Fruit fly (Drosophila melanogaster) whole organism, wandering third instar larva: Measurements from ENCODE around the gene CG46270.

Source experiments
- Abd-B ChIP-seq: fragments of >200 bp; optimal IDR thresholded peaks from 2 replicates; lab custom pipeline; 2017; ENCODE audit warnings: missing biosample characterization, missing genetic modification characterization
- CG32264 ChIP-seq: fragments of 200-800 bp; sonication (Bioruptor generic); optimal IDR thresholded peaks from 2 replicates; lab custom pipeline; 2016; ENCODE audit warnings: missing biosample characterization, missing genetic modification characterization
- CG9705 ChIP-seq: fragments of 200-800 bp; sonication (Bioruptor generic); optimal IDR thresholded peaks from 2 replicates; lab custom pipeline; 2018; ENCODE audit warnings: missing biosample characterization, mild to moderate bottlenecking, missing genetic modification characterization
- CrebA ChIP-seq: fragments of 200-800 bp; sonication (Bioruptor generic); optimal IDR thresholded peaks from 2 replicates; lab custom pipeline; 2016; ENCODE audit warnings: missing biosample characterization, mild to moderate bottlenecking, missing genetic modification characterization, borderline replicate concordance
- Dfd ChIP-seq: fragments of >200 bp; optimal IDR thresholded peaks from 2 replicates; lab custom pipeline; 2017; ENCODE audit warnings: missing biosample characterization, missing genetic modification characterization
- Dif ChIP-seq: fragments of 200-275, 200-300 bp; sonication (Bioruptor generic); optimal IDR thresholded peaks from 2 replicates; lab custom pipeline; 2018; ENCODE audit warnings: missing biosample characterization, missing genetic modification characterization; ENCODE audit not compliant: partially characterized antibody
- GATAd ChIP-seq: sonication (Bioruptor generic); optimal IDR thresholded peaks from 2 replicates; lab custom pipeline; 2016; ENCODE audit warnings: missing biosample characterization, missing genetic modification characterization
- HLH106 ChIP-seq: fragments of 200-800 bp; optimal IDR thresholded peaks from 3 replicates; lab custom pipeline; 2019; ENCODE audit warnings: missing biosample characterization, mild to moderate bottlenecking, missing genetic modification characterization, moderate library complexity
- Hnf4 ChIP-seq: fragments of 200-800 bp; sonication (Bioruptor generic); optimal IDR thresholded peaks from 2 replicates; lab custom pipeline; 2016; ENCODE audit warnings: missing biosample characterization, mild to moderate bottlenecking, missing genetic modification characterization
- Hr83 ChIP-seq: fragments of 200-300 bp; sonication (Bioruptor generic); optimal IDR thresholded peaks from 2 replicates; lab custom pipeline; 2016; ENCODE audit warnings: missing biosample characterization, mild to moderate bottlenecking, missing genetic modification characterization, moderate library complexity; ENCODE audit not compliant: poor library complexity, severe bottlenecking
- Jra ChIP-seq: sonication (Bioruptor generic); optimal IDR thresholded peaks from 2 replicates; lab custom pipeline; 2016; ENCODE audit warnings: missing biosample characterization, missing genetic modification characterization
- Mio ChIP-seq: sonication (Bioruptor generic); optimal IDR thresholded peaks from 2 replicates; lab custom pipeline; 2016; ENCODE audit warnings: missing biosample characterization, missing genetic modification characterization
- Myc ChIP-seq: fragments of >200 bp; optimal IDR thresholded peaks from 2 replicates; lab custom pipeline; 2017
- N ChIP-seq: fragments of >200 bp; optimal IDR thresholded peaks from 2 replicates; lab custom pipeline; 2018; ENCODE audit warnings: missing biosample characterization, missing external identifiers, missing genetic modification characterization
- OdsH ChIP-seq: fragments of 200-800 bp; sonication (Bioruptor generic); optimal IDR thresholded peaks from 2 replicates; lab custom pipeline; 2016; ENCODE audit warnings: missing biosample characterization, mild to moderate bottlenecking, missing genetic modification characterization
- Sp1 ChIP-seq: fragments of 200-800 bp; sonication (Bioruptor generic); optimal IDR thresholded peaks from 3 replicates; lab custom pipeline; 2019; ENCODE audit warnings: missing biosample characterization, mild to moderate bottlenecking, missing genetic modification characterization, moderate library complexity
- Vsx2 ChIP-seq: fragments of 200-300, 225-300 bp; sonication (Bioruptor generic); optimal IDR thresholded peaks from 2 replicates; lab custom pipeline; 2018; ENCODE audit warnings: missing biosample characterization, missing genetic modification characterization; ENCODE audit not compliant: partially characterized antibody
- br ChIP-seq: fragments of 200-800 bp; sonication (Bioruptor generic); optimal IDR thresholded peaks from 2 replicates; lab custom pipeline; 2016; ENCODE audit warnings: missing biosample characterization, missing genetic modification characterization
- brk ChIP-seq: fragments of 200-800 bp; sonication (Bioruptor generic); optimal IDR thresholded peaks from 2 replicates; lab custom pipeline; 2016; ENCODE audit warnings: missing biosample characterization, mild to moderate bottlenecking, missing genetic modification characterization
- dl ChIP-seq, 2 experiments: fragments of 175-275, 200-275 bp in 1 of 2; fragments of 200-275 bp in 1 of 2; sonication (Bioruptor generic); optimal IDR thresholded peaks; lab custom pipeline; 2018; ENCODE audit warnings: mild to moderate bottlenecking in 2 of 2, missing biosample characterization in 2 of 2, missing genetic modification characterization in 2 of 2, moderate library complexity in 2 of 2; ENCODE audit not compliant: partially characterized antibody in 2 of 2, insufficient read depth in 1 of 2
- dmrt93B ChIP-seq: fragments of 200-800 bp; sonication (Bioruptor generic); optimal IDR thresholded peaks from 2 replicates; lab custom pipeline; 2018; ENCODE audit warnings: missing biosample characterization, mild to moderate bottlenecking, missing genetic modification characterization
- dsf ChIP-seq: sonication (Bioruptor generic); optimal IDR thresholded peaks from 2 replicates; lab custom pipeline; 2016; ENCODE audit warnings: missing biosample characterization, missing genetic modification characterization, borderline replicate concordance
- ey ChIP-seq: fragments of 200-800 bp; sonication (Bioruptor generic); optimal IDR thresholded peaks from 2 replicates; lab custom pipeline; 2016; ENCODE audit warnings: missing biosample characterization, missing genetic modification characterization
- foxo ChIP-seq, 2 experiments: fragments of 200-800 bp; sonication (Bioruptor generic); optimal IDR thresholded peaks; 2 replicates in 1 of 2; 3 replicates in 1 of 2; lab custom pipeline; 2016 to 2017; ENCODE audit warnings: missing biosample characterization in 2 of 2, missing genetic modification characterization in 2 of 2
- fru ChIP-seq: fragments of 200-800 bp; sonication (Bioruptor generic); optimal IDR thresholded peaks from 3 replicates; lab custom pipeline; 2016; ENCODE audit warnings: missing biosample characterization, mild to moderate bottlenecking, missing genetic modification characterization
- h ChIP-seq: fragments of 200-800 bp; sonication (Bioruptor generic); optimal IDR thresholded peaks from 3 replicates; lab custom pipeline; 2016; ENCODE audit warnings: missing biosample characterization, mild to moderate bottlenecking, missing genetic modification characterization
- jim ChIP-seq: fragments of 175-275, 200-325 bp; sonication (Bioruptor generic); optimal IDR thresholded peaks from 2 replicates; lab custom pipeline; 2016; ENCODE audit warnings: missing biosample characterization, mild to moderate bottlenecking, missing genetic modification characterization
- lola ChIP-seq: fragments of >200 bp; optimal IDR thresholded peaks from 2 replicates; lab custom pipeline; 2017; ENCODE audit warnings: missing biosample characterization, missing genetic modification characterization
- pan ChIP-seq: fragments of >200 bp; optimal IDR thresholded peaks from 2 replicates; lab custom pipeline; 2017
- psq ChIP-seq: fragments of 200-800 bp; sonication (Bioruptor generic); optimal IDR thresholded peaks from 3 replicates; lab custom pipeline; 2017; ENCODE audit warnings: missing biosample characterization, mild to moderate bottlenecking, missing genetic modification characterization, moderate library complexity
- rgr ChIP-seq: fragments of 200-800 bp; sonication (Bioruptor generic); optimal IDR thresholded peaks from 3 replicates; lab custom pipeline; 2016; ENCODE audit warnings: missing biosample characterization, mild to moderate bottlenecking, missing genetic modification characterization
- sv ChIP-seq: fragments of 200-800 bp; sonication (Bioruptor generic); optimal IDR thresholded peaks from 3 replicates; lab custom pipeline; 2016; ENCODE audit warnings: missing biosample characterization, missing genetic modification characterization
- tai ChIP-seq: sonication (Bioruptor generic); optimal IDR thresholded peaks from 2 replicates; lab custom pipeline; 2016; ENCODE audit warnings: missing biosample characterization, missing genetic modification characterization
- usp ChIP-seq: fragments of >200 bp; optimal IDR thresholded peaks from 2 replicates; lab custom pipeline; 2017; ENCODE audit warnings: missing biosample characterization, missing genetic modification characterization
- woc ChIP-seq: sonication (Bioruptor generic); optimal IDR thresholded peaks from 2 replicates; lab custom pipeline; 2016; ENCODE audit warnings: missing biosample characterization, mild to moderate bottlenecking, missing genetic modification characterization

The CG46270 gene

DNA sequence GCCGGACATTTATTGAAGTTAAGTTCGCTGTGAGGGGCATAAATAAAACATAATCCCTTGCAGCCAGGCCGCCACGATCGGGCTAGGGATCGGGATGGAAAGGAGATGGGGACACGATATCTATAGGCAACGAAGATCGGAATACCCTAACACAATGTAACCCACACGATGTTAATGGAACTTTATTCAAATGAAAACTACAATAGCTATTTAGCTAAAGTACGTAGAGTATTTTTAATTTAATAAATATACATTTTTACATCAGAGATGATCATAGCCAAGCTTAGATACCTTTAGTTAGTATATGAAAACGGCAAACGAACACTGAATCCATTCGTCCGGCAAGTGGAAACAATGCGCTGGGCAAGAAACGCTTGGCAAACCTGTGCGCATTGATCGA, 26.7 kb upstream of the CG46270 start:
- no peak for TF ChIP-seq pan (lab: Kevin White, UChicago)
- no peak for TF ChIP-seq tai (GFP tag; lab: Kevin White, UChicago)
- TF ChIP-seq Sp1 = peak; percentile 22
- TF ChIP-seq N (GFP tag; lab: Kevin White, UChicago) = no peak
- TF ChIP-seq CG9705 = no peak
- no peak for TF ChIP-seq sv (GFP tag; lab: Kevin White, UChicago)
- no peak for TF ChIP-seq usp
- peak; percentile 70 for TF ChIP-seq h
- peak; percentile 30 for TF ChIP-seq rgr
- no peak for TF ChIP-seq brk (GFP tag; lab: Kevin White, UChicago)
- TF ChIP-seq dmrt93B = peak; percentile 30
- no peak for TF ChIP-seq Myc (lab: Kevin White, UChicago)
- TF ChIP-seq Hnf4 (GFP tag; lab: Kevin White, UChicago) = no peak
- no peak for TF ChIP-seq dsf (GFP tag; lab: Kevin White, UChicago)
- TF ChIP-seq fru = peak; percentile 46
- TF ChIP-seq Dif (GFP tag; lab: Kevin White, UChicago) = no peak
- no peak for TF ChIP-seq lola
- TF ChIP-seq jim (GFP tag; lab: Kevin White, UChicago) = no peak
- no peak for TF ChIP-seq br (GFP tag; lab: Kevin White, UChicago)
- TF ChIP-seq Vsx2 (GFP tag; lab: Kevin White, UChicago) = no peak
- peak; percentile 38 for TF ChIP-seq psq (GFP tag; lab: Kevin White, UChicago)
- TF ChIP-seq Abd-B = no peak
- peak; percentile 62 for TF ChIP-seq HLH106
- peak in 1 of 2 experiments; percentile 43 for TF ChIP-seq foxo (GFP tag; optimal IDR thresholded peaks at IDR 0.05; lab: Kevin White, UChicago)
- no peak for TF ChIP-seq GATAd (GFP tag; lab: Kevin White, UChicago)
- TF ChIP-seq dl (GFP tag; optimal IDR thresholded peaks at IDR 0.05; lab: Kevin White, UChicago; ENCODE audit: insufficient read depth in 1 of 2, partially characterized antibody in 2 of 2) = no peak
- no peak for TF ChIP-seq Jra (GFP tag; lab: Kevin White, UChicago)
- peak; percentile 16 for TF ChIP-seq woc (GFP tag; lab: Kevin White, UChicago)
- TF ChIP-seq Mio (GFP tag; lab: Kevin White, UChicago) = no peak
- TF ChIP-seq CG32264 = no peak
- no peak for TF ChIP-seq Dfd (GFP tag; lab: Kevin White, UChicago)
- TF ChIP-seq ey (GFP tag; lab: Kevin White, UChicago) = peak; percentile 27
- TF ChIP-seq OdsH (GFP tag; lab: Kevin White, UChicago) = peak; percentile 17
- no peak for TF ChIP-seq Hr83 (GFP tag; lab: Kevin White, UChicago)

DNA sequence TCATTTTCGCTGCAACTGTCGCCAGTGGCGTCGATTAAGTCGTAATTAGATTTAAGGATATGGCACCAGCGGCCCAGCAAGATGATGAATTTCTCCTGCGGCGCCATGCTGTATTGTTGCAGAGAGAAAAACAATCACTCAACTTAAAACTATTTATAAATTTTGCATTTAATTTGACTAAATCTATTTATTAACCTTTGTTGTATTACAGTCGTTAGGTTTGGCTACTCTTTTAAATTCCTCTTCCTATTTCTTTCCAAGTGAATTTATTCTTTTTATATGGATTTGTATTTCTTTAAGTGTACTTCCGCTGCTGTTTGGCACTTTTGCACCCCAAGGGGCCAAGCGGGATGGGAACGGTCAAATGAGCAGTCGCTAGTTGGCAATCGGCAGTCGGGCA, 20.7 kb upstream of the CG46270 start:
- TF ChIP-seq foxo (GFP tag; optimal IDR thresholded peaks at IDR 0.05; lab: Kevin White, UChicago) (peak in 1 of 2 experiments; percentile 26), rgr (no peak), Myc (lab: Kevin White, UChicago) (no peak), N (GFP tag; lab: Kevin White, UChicago) (no peak), Dif (GFP tag; lab: Kevin White, UChicago) (no peak)

DNA sequence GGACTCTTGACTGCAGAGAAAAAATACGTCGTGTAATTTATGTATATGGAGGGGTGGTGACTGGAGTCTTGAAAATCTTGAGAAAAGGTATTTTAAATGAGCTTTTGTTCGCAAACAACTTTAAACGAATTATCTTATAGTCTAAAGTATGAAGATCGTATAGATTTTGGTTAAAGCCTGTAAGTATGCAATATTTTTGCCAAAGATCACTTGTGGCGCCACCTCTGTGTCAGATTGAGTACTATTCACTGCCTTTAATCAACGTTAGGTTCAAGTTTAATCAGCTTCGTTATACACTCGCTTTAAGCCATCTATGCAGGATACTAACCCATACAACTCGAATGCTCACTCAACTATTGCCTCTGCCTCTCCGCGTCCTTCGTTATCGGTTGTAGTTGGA, 8.8 kb upstream of the CG46270 start:
- TF ChIP-seq Myc (lab: Kevin White, UChicago) (peak; percentile 52), jim (GFP tag; lab: Kevin White, UChicago) (no peak)

- TF ChIP-seq CrebA (GFP tag; lab: Kevin White, UChicago) = peak; percentile 53
- no peak for TF ChIP-seq Jra (GFP tag; lab: Kevin White, UChicago)
These were observed 6.3 kb upstream of the CG46270 start, which contains the start of gene Cyp12e1 for dm6 chr3R:10434489-10434888. Gene Cyp12e1 (plus strand): TSS chr3R:10434789.
